Worm (Caenorhabditis elegans): Measurements from ENCODE around the gene C14C6.5.

C14C6.5 gene

ce11 chrV:536571-536970, at the start of gene C14C6.5:
Gene C14C6.5, plus strand, starts transcription at chrV:536628.
- TF ChIP-seq bed-3 (GFP tag; optimal IDR thresholded peaks at IDR 0.05) (no peak), snpc-4 (tag; optimal IDR thresholded peaks at IDR 0.05) (no peak), unc-120 (tag; optimal IDR thresholded peaks at IDR 0.05; ENCODE audit: poor library complexity, severe bottlenecking) (no peak)

- TF ChIP-seq unc-62 (GFP tag; optimal IDR thresholded peaks at IDR 0.05) (no peak), elt-3 (tag; optimal IDR thresholded peaks at IDR 0.05) (no peak), lsy-2 (tag; optimal IDR thresholded peaks at IDR 0.05) (no peak), ceh-83 (GFP tag; optimal IDR thresholded peaks at IDR 0.05) (no peak), mls-2 (tag; optimal IDR thresholded peaks at IDR 0.05) (no peak), ham-2 (GFP tag; optimal IDR thresholded peaks at IDR 0.05) (no peak), pha-4 (tag; optimal IDR thresholded peaks at IDR 0.05) (no peak), M03D4.4 (tag; optimal IDR thresholded peaks at IDR 0.05) (no peak), lin-32 (GFP tag; optimal IDR thresholded peaks at IDR 0.05) (no peak), elt-1 (tag; optimal IDR thresholded peaks at IDR 0.05; ENCODE audit: borderline replicate concordance, insufficient read depth) (no peak), nhr-2 (tag; optimal IDR thresholded peaks at IDR 0.05) (no peak), nhr-12 (tag; optimal IDR thresholded peaks at IDR 0.05) (no peak), blmp-1 (tag; optimal IDR thresholded peaks at IDR 0.05) (no peak), mep-1 (tag; optimal IDR thresholded peaks at IDR 0.05) (no peak), unc-120 (tag; optimal IDR thresholded peaks at IDR 0.05; ENCODE audit: poor library complexity, severe bottlenecking) (no peak), sem-2 (GFP tag; optimal IDR thresholded peaks at IDR 0.05) (no peak), ceh-43 (GFP tag; optimal IDR thresholded peaks at IDR 0.05) (no peak), unc-39 (tag; optimal IDR thresholded peaks at IDR 0.05) (no peak), nhr-28 (tag; optimal IDR thresholded peaks at IDR 0.05) (no peak)
These were observed 49.7 kb upstream of the C14C6.5 start, which contains the start of gene nhr-211 for ce11 chrV:486684-487083. Gene nhr-211, plus strand, starts transcription at chrV:486984.

ce11 chrV:487980-488379, 48.4 kb upstream of the C14C6.5 start:
- TF ChIP-seq flh-1 (GFP tag; optimal IDR thresholded peaks at IDR 0.05) (no peak), ham-2 (GFP tag; optimal IDR thresholded peaks at IDR 0.05) (no peak), drap-1 (GFP tag; optimal IDR thresholded peaks at IDR 0.05) (no peak), lsy-2 (tag; optimal IDR thresholded peaks at IDR 0.05) (no peak), pha-4 (tag; optimal IDR thresholded peaks at IDR 0.05) (no peak), ces-1 (GFP tag; optimal IDR thresholded peaks at IDR 0.05) (no peak), nhr-2 (tag; optimal IDR thresholded peaks at IDR 0.05) (no peak), tbx-8 (GFP tag; optimal IDR thresholded peaks at IDR 0.05) (no peak), ceh-39 (tag; optimal IDR thresholded peaks at IDR 0.05) (no peak), unc-120 (tag; optimal IDR thresholded peaks at IDR 0.05; ENCODE audit: poor library complexity, severe bottlenecking) (no peak), blmp-1 (tag; optimal IDR thresholded peaks at IDR 0.05) (no peak), ceh-43 (GFP tag; optimal IDR thresholded peaks at IDR 0.05) (no peak), unc-62 (GFP tag; optimal IDR thresholded peaks at IDR 0.05) (no peak), lin-32 (GFP tag; optimal IDR thresholded peaks at IDR 0.05) (no peak), M03D4.4 (tag; optimal IDR thresholded peaks at IDR 0.05) (no peak), nhr-76 (tag; optimal IDR thresholded peaks at IDR 0.05) (no peak), sptf-1 (tag; optimal IDR thresholded peaks at IDR 0.05) (no peak), hlh-1 (tag; optimal IDR thresholded peaks at IDR 0.05) (no peak), ceh-83 (GFP tag; optimal IDR thresholded peaks at IDR 0.05) (no peak)

ce11 chrV:489320-489719, 47.1 kb upstream of the C14C6.5 start, which contains the start of gene nhr-106:
Gene nhr-106, plus strand, starts transcription at chrV:489620.
- TF ChIP-seq pha-4 (tag; optimal IDR thresholded peaks at IDR 0.05), result no peak
- no peak for TF ChIP-seq nhr-76 (tag; optimal IDR thresholded peaks at IDR 0.05)
- TF ChIP-seq nhr-2 (tag; optimal IDR thresholded peaks at IDR 0.05), result no peak
- no peak for TF ChIP-seq hlh-1 (tag; optimal IDR thresholded peaks at IDR 0.05)
- no peak for TF ChIP-seq drap-1 (GFP tag; optimal IDR thresholded peaks at IDR 0.05)
- no peak for TF ChIP-seq nhr-12 (tag; optimal IDR thresholded peaks at IDR 0.05)
- no peak for TF ChIP-seq unc-62 (GFP tag; optimal IDR thresholded peaks at IDR 0.05)
- no peak for TF ChIP-seq ces-1 (GFP tag; optimal IDR thresholded peaks at IDR 0.05)
- TF ChIP-seq ceh-43 (GFP tag; optimal IDR thresholded peaks at IDR 0.05), result no peak

ce11 chrV:491432-491831, 45.0 kb upstream of the C14C6.5 start, which contains the start of gene str-196:
Gene str-196, plus strand, starts transcription at chrV:491732.
- no peak for TF ChIP-seq mab-5 (tag; optimal IDR thresholded peaks at IDR 0.05)
- TF ChIP-seq ceh-43 (GFP tag; optimal IDR thresholded peaks at IDR 0.05), result no peak
- TF ChIP-seq tbx-8 (GFP tag; optimal IDR thresholded peaks at IDR 0.05), result no peak
- no peak for TF ChIP-seq mep-1 (tag; optimal IDR thresholded peaks at IDR 0.05)
- no peak for TF ChIP-seq sem-2 (GFP tag; optimal IDR thresholded peaks at IDR 0.05)
- TF ChIP-seq flh-1 (GFP tag; optimal IDR thresholded peaks at IDR 0.05), result no peak
- no peak for TF ChIP-seq bed-3 (GFP tag; optimal IDR thresholded peaks at IDR 0.05)
- no peak for TF ChIP-seq pha-4 (tag; optimal IDR thresholded peaks at IDR 0.05)
- no peak for TF ChIP-seq nhr-28 (tag; optimal IDR thresholded peaks at IDR 0.05)
- TF ChIP-seq lsy-2 (tag; optimal IDR thresholded peaks at IDR 0.05), result no peak
- TF ChIP-seq unc-120 (tag; optimal IDR thresholded peaks at IDR 0.05; ENCODE audit: poor library complexity, severe bottlenecking), result no peak
